Worm (Caenorhabditis elegans) whole organism, L2 larva: ENCODE results near the gene fbxl-5.

Experiments used
- F13H6.1 ChIP-seq: sonication (generic microtip); optimal IDR thresholded peaks from 2 replicates; lab custom pipeline; 2016; ENCODE audit warnings: missing genetic modification characterization, missing compliant biosample characterization
- Y55F3AM.14 ChIP-seq: fragments of 200-800 bp; sonication (Bioruptor generic); optimal IDR thresholded peaks from 2 replicates; lab custom pipeline; 2018; ENCODE audit warnings: mild to moderate bottlenecking, missing genetic modification characterization, missing compliant biosample characterization
- ZK546.5 ChIP-seq: sonication (generic microtip); optimal IDR thresholded peaks from 2 replicates; lab custom pipeline; 2017; ENCODE audit warnings: missing biosample characterization, missing genetic modification characterization
- alr-1 ChIP-seq: fragments of 150-350 bp; optimal IDR thresholded peaks from 2 replicates; lab custom pipeline; 2014; ENCODE audit warnings: missing biosample characterization, missing genetic modification characterization
- aly-2 ChIP-seq: fragments of 150-350 bp; optimal IDR thresholded peaks from 2 replicates; lab custom pipeline; 2014; ENCODE audit warnings: missing biosample characterization, missing genetic modification characterization
- ama-1 ChIP-seq: fragments of 150-350 bp; optimal IDR thresholded peaks from 2 replicates; lab custom pipeline; 2018; ENCODE audit warnings: inconsistent platforms
- blmp-1 ChIP-seq: sonication (generic microtip); optimal IDR thresholded peaks from 2 replicates; lab custom pipeline; 2017; ENCODE audit warnings: missing genetic modification characterization, mild to moderate bottlenecking, missing compliant biosample characterization, antibody characterized with exemption, moderate library complexity; ENCODE audit not compliant: insufficient read depth
- ceh-16 ChIP-seq: fragments of 150-350 bp; optimal IDR thresholded peaks from 2 replicates; lab custom pipeline; 2014; ENCODE audit warnings: missing biosample characterization, missing genetic modification characterization
- ceh-82 ChIP-seq: fragments of 150-350 bp; optimal IDR thresholded peaks from 2 replicates; lab custom pipeline; 2014; ENCODE audit warnings: missing biosample characterization, missing genetic modification characterization
- crh-2 ChIP-seq: sonication (generic microtip); optimal IDR thresholded peaks from 2 replicates; lab custom pipeline; 2017; ENCODE audit warnings: missing biosample characterization, missing genetic modification characterization
- elt-1 ChIP-seq: fragments of 150-350 bp; optimal IDR thresholded peaks from 2 replicates; lab custom pipeline; 2014; ENCODE audit warnings: missing biosample characterization, missing genetic modification characterization
- gmeb-1 ChIP-seq: fragments of 150-350 bp; optimal IDR thresholded peaks from 2 replicates; lab custom pipeline; 2014; ENCODE audit warnings: missing biosample characterization, missing genetic modification characterization
- lin-11 ChIP-seq: fragments of 150-350 bp; sonication (generic microtip); optimal IDR thresholded peaks from 2 replicates; lab custom pipeline; 2014; ENCODE audit warnings: missing biosample characterization, missing genetic modification characterization, inconsistent platforms, mixed read lengths
- lin-13 ChIP-seq: fragments of 150-350 bp; optimal IDR thresholded peaks from 2 replicates; lab custom pipeline; 2014; ENCODE audit warnings: missing biosample characterization, missing genetic modification reagents, missing genetic modification characterization
- lsy-2 ChIP-seq, 2 experiments: fragments of 150-350 bp in 1 of 2; sonication (generic microtip) in 1 of 2; optimal IDR thresholded peaks; 2 replicates each; lab custom pipeline; 2014 to 2017; ENCODE audit warnings: missing biosample characterization in 2 of 2, missing genetic modification characterization in 2 of 2
- mab-5 ChIP-seq: fragments of 150-350 bp; optimal IDR thresholded peaks from 2 replicates; lab custom pipeline; 2014; ENCODE audit warnings: missing biosample characterization, missing genetic modification characterization
- nhr-10 ChIP-seq: sonication (generic microtip); optimal IDR thresholded peaks from 2 replicates; lab custom pipeline; 2017; ENCODE audit warnings: missing biosample characterization, missing genetic modification characterization
- nhr-11 ChIP-seq: fragments of 150-350 bp; optimal IDR thresholded peaks from 2 replicates; lab custom pipeline; 2014; ENCODE audit warnings: missing biosample characterization, missing genetic modification characterization
- nhr-129 ChIP-seq: fragments of 150-350 bp; optimal IDR thresholded peaks from 2 replicates; lab custom pipeline; 2014; ENCODE audit warnings: missing biosample characterization, missing genetic modification characterization
- nhr-21 ChIP-seq: fragments of 150-350 bp; optimal IDR thresholded peaks from 2 replicates; lab custom pipeline; 2014; ENCODE audit warnings: missing biosample characterization, missing genetic modification characterization
- nhr-23 ChIP-seq: fragments of 150-350 bp; optimal IDR thresholded peaks from 2 replicates; lab custom pipeline; 2014; ENCODE audit warnings: missing biosample characterization, missing genetic modification reagents, missing genetic modification characterization
- nhr-237 ChIP-seq: fragments of 150-350 bp; optimal IDR thresholded peaks from 2 replicates; lab custom pipeline; 2014; ENCODE audit warnings: missing biosample characterization, missing genetic modification characterization
- nhr-6 ChIP-seq: fragments of 150-350 bp; optimal IDR thresholded peaks from 2 replicates; lab custom pipeline; 2014; ENCODE audit warnings: missing biosample characterization, missing genetic modification characterization
- nhr-77 ChIP-seq: fragments of 150-350 bp; optimal IDR thresholded peaks from 2 replicates; lab custom pipeline; 2014; ENCODE audit warnings: missing biosample characterization, missing genetic modification characterization
- peb-1 ChIP-seq: fragments of 150-350 bp; optimal IDR thresholded peaks from 2 replicates; lab custom pipeline; 2014; ENCODE audit warnings: missing biosample characterization, missing genetic modification characterization
- sem-4 ChIP-seq: fragments of 150-350 bp; optimal IDR thresholded peaks from 2 replicates; lab custom pipeline; 2014; ENCODE audit warnings: missing biosample characterization, missing genetic modification reagents, missing genetic modification characterization
- skn-1 ChIP-seq: sonication (generic microtip); optimal IDR thresholded peaks from 2 replicates; lab custom pipeline; 2017; ENCODE audit warnings: missing biosample characterization, missing genetic modification characterization
- sma-3 ChIP-seq: sonication (generic microtip); optimal IDR thresholded peaks from 2 replicates; lab custom pipeline; 2016; ENCODE audit warnings: missing genetic modification reagents, missing genetic modification characterization, missing compliant biosample characterization
- snpc-4 ChIP-seq: fragments of 150-350 bp; optimal IDR thresholded peaks from 2 replicates; lab custom pipeline; 2014; ENCODE audit warnings: missing biosample characterization, missing genetic modification characterization
- unc-55 ChIP-seq: fragments of 150-350 bp; sonication (generic microtip); optimal IDR thresholded peaks from 3 replicates; lab custom pipeline; 2014; ENCODE audit warnings: missing biosample characterization, missing genetic modification reagents, missing genetic modification characterization
- zag-1 ChIP-seq: fragments of 150-350 bp; optimal IDR thresholded peaks from 2 replicates; lab custom pipeline; 2014; ENCODE audit warnings: missing biosample characterization, missing genetic modification characterization
- ztf-1 ChIP-seq: fragments of 200-800 bp; sonication (Bioruptor generic); conservative IDR thresholded peaks from 2 replicates; pipeline ENCODE4 v1.3.6; 2022; ENCODE audit warnings: missing genetic modification characterization, missing compliant biosample characterization
- ztf-11 ChIP-seq: sonication (generic microtip); optimal IDR thresholded peaks from 2 replicates; lab custom pipeline; 2017; ENCODE audit warnings: missing biosample characterization, missing genetic modification characterization
- ztf-4 ChIP-seq: fragments of 150-350 bp; optimal IDR thresholded peaks from 2 replicates; lab custom pipeline; 2014; ENCODE audit warnings: missing biosample characterization, missing genetic modification characterization

fbxl-5 gene

DNA sequence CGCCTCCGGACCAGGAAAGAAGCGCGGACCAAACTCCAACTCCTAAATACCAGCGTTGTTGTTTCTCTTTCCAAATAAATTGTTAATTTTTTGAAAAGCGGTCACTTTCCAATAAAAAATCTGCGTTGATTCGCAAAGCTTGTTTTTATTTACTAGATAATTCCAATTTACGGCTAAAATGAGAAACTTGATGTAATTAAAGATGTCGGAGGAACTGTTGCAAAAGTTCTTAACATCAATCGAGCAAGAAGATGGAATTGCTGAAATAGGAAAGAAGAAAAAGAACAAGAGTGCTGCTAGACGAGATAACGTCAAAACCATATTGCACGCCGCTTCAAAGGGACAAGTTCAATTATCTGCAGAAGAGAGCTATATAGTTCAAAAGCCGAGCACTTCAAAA, 34.4 kb downstream of the fbxl-5 start, which contains the start of gene C26F1.3:
Gene C26F1.3, plus strand, starts transcription at position 203 of the 400 bp plus-strand sequence.
- TF ChIP-seq alr-1 (no peak), nhr-10 (tag; lab: Kevin White, UChicago) (no peak), snpc-4 (no peak), gmeb-1 (no peak), ztf-4 (tag; lab: Kevin White, UChicago) (no peak), ZK546.5 (tag; lab: Kevin White, UChicago) (no peak)

DNA sequence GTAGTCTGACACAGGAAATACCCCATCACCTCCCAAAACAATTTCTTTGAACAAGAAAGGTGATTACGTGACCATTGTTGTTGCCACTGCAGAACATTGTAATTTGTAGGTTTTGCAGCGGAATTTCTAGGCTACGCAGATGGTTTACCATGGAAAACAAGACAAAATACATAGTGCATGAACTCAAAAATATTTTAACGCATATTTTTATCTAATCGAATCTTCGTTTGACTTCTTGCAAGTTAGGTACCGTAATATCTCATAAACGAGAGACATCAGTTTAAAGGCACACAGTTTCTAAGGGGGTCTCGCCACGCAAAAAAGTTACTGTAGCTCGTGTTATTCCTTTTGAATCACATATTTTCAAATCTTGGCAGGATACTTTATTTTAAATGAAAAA, 36.3 kb downstream of the fbxl-5 start:
- TF ChIP-seq ama-1 (no peak), unc-55 (no peak), blmp-1 (tag; lab: Kevin White, UChicago) (no peak), ztf-1 (GFP tag; lab: Robert Waterston, UW) (no peak), nhr-23 (tag; lab: Kevin White, UChicago) (no peak), nhr-237 (tag; lab: Kevin White, UChicago) (no peak), snpc-4 (no peak), mab-5 (tag; lab: Kevin White, UChicago) (no peak), skn-1 (no peak), lin-13 (GFP tag; lab: Kevin White, UChicago) (no peak), ceh-16 (tag; lab: Kevin White, UChicago) (no peak), sma-3 (no peak), lsy-2 (tag; optimal IDR thresholded peaks at IDR 0.05; lab: Kevin White, UChicago) (no peak), aly-2 (tag; lab: Kevin White, UChicago) (no peak), lin-11 (no peak), elt-1 (no peak)

DNA sequence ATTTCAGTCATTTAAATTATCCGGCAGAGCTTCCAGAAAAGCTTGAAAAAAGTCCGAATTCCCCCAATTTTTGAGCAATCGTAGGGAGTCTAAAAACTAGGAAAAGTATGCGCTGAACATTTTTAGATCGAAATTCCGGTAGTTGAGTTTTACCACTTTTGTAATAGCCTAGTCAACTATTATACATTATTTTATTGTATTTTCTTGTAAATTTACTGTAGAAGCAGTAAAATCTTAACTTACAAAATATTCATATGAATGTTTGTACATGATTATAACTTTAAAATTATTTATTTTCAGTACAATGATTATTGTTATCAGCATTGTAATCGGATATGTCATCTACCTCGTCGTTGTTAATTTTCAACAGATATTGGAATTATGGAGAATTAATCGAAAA, 38.8 kb downstream of the fbxl-5 start, which contains the start of gene cyp-32A1:
Gene cyp-32A1, plus strand, starts transcription at position 301 of the 400 bp plus-strand sequence.
- TF ChIP-seq ztf-1 (GFP tag; lab: Robert Waterston, UW) (no peak), alr-1 (no peak), nhr-21 (no peak), sem-4 (tag; lab: Kevin White, UChicago) (no peak), lsy-2 (tag; optimal IDR thresholded peaks at IDR 0.05; lab: Kevin White, UChicago) (no peak), nhr-6 (tag; lab: Kevin White, UChicago) (no peak), ztf-4 (tag; lab: Kevin White, UChicago) (no peak), crh-2 (tag; lab: Kevin White, UChicago) (no peak), nhr-77 (tag; lab: Kevin White, UChicago) (no peak), ceh-82 (tag; lab: Kevin White, UChicago) (no peak), F13H6.1 (tag; lab: Kevin White, UChicago) (no peak), Y55F3AM.14 (GFP tag; lab: Kevin White, UChicago) (no peak), ztf-11 (tag; lab: Kevin White, UChicago) (no peak), zag-1 (tag; lab: Kevin White, UChicago) (no peak), ama-1 (no peak)

DNA sequence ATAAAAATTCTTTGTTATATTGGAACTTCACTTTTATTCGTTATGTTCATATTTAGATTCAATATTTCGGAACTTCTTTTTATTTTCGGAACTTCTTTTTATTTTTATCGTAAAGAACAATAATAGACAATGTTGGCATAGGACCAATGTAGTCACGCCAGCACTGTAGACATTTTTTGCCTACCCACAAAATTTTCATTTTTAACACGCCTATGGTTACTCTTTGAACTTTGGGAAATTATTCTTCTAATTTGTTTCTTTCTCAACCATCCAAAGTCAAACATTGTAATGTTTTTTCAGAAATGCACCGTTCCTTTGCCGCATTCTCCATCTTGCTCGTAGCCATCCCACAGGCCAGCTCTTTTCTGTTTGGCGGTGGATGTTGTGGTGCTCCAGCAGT, 42.4 kb downstream of the fbxl-5 start, which contains the start of gene C26F1.1:
Gene C26F1.1, plus strand, starts transcription at position 301 of the 400 bp plus-strand sequence.
- TF ChIP-seq Y55F3AM.14 (GFP tag; lab: Kevin White, UChicago): no peak
- no peak for TF ChIP-seq F13H6.1 (tag; lab: Kevin White, UChicago)
- TF ChIP-seq nhr-21: no peak
- TF ChIP-seq snpc-4: no peak
- no peak for TF ChIP-seq nhr-11 (tag; lab: Kevin White, UChicago)
- TF ChIP-seq peb-1 (tag; lab: Kevin White, UChicago): no peak
- TF ChIP-seq ZK546.5 (tag; lab: Kevin White, UChicago): no peak
- no peak for TF ChIP-seq nhr-129 (tag; lab: Kevin White, UChicago)
- TF ChIP-seq nhr-6 (tag; lab: Kevin White, UChicago): no peak
- no peak for TF ChIP-seq gmeb-1
- no peak for TF ChIP-seq skn-1
- TF ChIP-seq, all 48 proteins: peak for 0

DNA sequence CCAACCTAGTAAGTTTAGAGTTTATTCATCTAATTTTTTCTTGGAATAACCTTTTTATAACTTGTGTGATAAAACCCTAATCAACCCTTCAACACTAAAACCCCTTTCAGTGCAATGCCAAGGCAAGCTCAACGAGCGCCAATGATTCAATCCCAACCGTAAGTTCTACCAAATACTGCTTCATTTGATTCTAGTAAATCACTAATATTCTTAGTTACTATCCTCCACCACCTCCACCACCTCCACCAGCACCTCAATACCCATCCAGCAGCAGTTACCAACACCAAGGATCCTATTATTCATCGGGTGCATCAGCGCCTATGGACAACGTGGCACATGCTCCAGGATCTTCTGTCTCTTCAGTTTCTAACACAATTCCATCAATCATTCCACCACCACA, 43.2 kb downstream of the fbxl-5 start:
- TF ChIP-seq peb-1 (tag; lab: Kevin White, UChicago) (no peak), lsy-2 (tag; optimal IDR thresholded peaks at IDR 0.05; lab: Kevin White, UChicago) (no peak), ceh-16 (tag; lab: Kevin White, UChicago) (no peak), mab-5 (tag; lab: Kevin White, UChicago) (no peak), blmp-1 (tag; lab: Kevin White, UChicago) (no peak)
